Fruit fly (Drosophila melanogaster) whole organism, embryonic: ENCODE results near the gene inaE.

Source experiments
- CG10267 ChIP-seq: fragments of 200-800 bp; sonication (Bioruptor generic); optimal IDR thresholded peaks from 2 replicates; lab custom pipeline; 2018; ENCODE audit warnings: missing biosample characterization, mild to moderate bottlenecking, missing genetic modification characterization, moderate library complexity
- CG10366 ChIP-seq: fragments of 200-800 bp; sonication (Bioruptor generic); IDR thresholded peaks from 2 replicates; pipeline ENCODE4 v1.3.6; 2022; ENCODE audit warnings: missing biosample characterization, missing genetic modification characterization
- CG10979 ChIP-seq: fragments of 200-800 bp; sonication (Bioruptor generic); optimal IDR thresholded peaks from 2 replicates; lab custom pipeline; 2018; ENCODE audit warnings: missing biosample characterization, mild to moderate bottlenecking, missing genetic modification characterization, moderate library complexity
- CG11398 ChIP-seq: fragments of 200-800 bp; sonication (Bioruptor generic); optimal IDR thresholded peaks from 2 replicates; lab custom pipeline; 2016; ENCODE audit warnings: missing biosample characterization, missing genetic modification characterization
- CG11560 ChIP-seq: fragments of 200-800 bp; sonication (Bioruptor generic); IDR thresholded peaks from 3 replicates; pipeline ENCODE4 v1.3.6; 2022; ENCODE audit warnings: missing biosample characterization, missing genetic modification characterization
- CG11695 ChIP-seq: fragments of 200-800 bp; sonication (Bioruptor generic); IDR thresholded peaks from 3 replicates; pipeline ENCODE4 v1.3.6; 2022; ENCODE audit warnings: missing biosample characterization, missing genetic modification characterization
- CG12299 ChIP-seq: fragments of 200-800 bp; sonication (Bioruptor generic); optimal IDR thresholded peaks from 2 replicates; lab custom pipeline; 2018; ENCODE audit warnings: missing biosample characterization, mild to moderate bottlenecking, missing genetic modification characterization
- CG13287 ChIP-seq: fragments of 200-800 bp; sonication (Bioruptor generic); IDR thresholded peaks from 2 replicates; pipeline ENCODE4 v1.3.6; 2022; ENCODE audit warnings: missing biosample characterization, missing genetic modification characterization; ENCODE audit not compliant: partially characterized antibody
- CG13775 ChIP-seq: fragments of 200-800 bp; sonication (Bioruptor generic); optimal IDR thresholded peaks from 3 replicates; lab custom pipeline; 2017; ENCODE audit warnings: missing biosample characterization, mild to moderate bottlenecking, missing genetic modification characterization
- CG17385 ChIP-seq: fragments of 200-800 bp; sonication (Bioruptor generic); optimal IDR thresholded peaks from 3 replicates; lab custom pipeline; 2018; ENCODE audit warnings: missing biosample characterization, mild to moderate bottlenecking, missing genetic modification characterization
- CG18599 ChIP-seq: fragments of 200-800 bp; sonication (Bioruptor generic); optimal IDR thresholded peaks from 3 replicates; lab custom pipeline; 2017; ENCODE audit warnings: missing biosample characterization, missing genetic modification characterization, mild to moderate bottlenecking, moderate library complexity, missing genetic modification reagents
- CG2202 ChIP-seq: fragments of 200-800 bp; sonication (Bioruptor generic); optimal IDR thresholded peaks from 2 replicates; lab custom pipeline; 2018; ENCODE audit warnings: missing biosample characterization, mild to moderate bottlenecking, missing genetic modification characterization
- CG4730 ChIP-seq: fragments of 200-800 bp; sonication (Bioruptor generic); IDR thresholded peaks from 2 replicates; pipeline ENCODE4 v1.3.6; 2022; ENCODE audit warnings: missing biosample characterization, missing genetic modification characterization
- CG7786 ChIP-seq: fragments of 200-800 bp; sonication (Bioruptor generic); optimal IDR thresholded peaks from 2 replicates; lab custom pipeline; 2016; ENCODE audit warnings: missing biosample characterization, missing genetic modification characterization
- CG8281 ChIP-seq: fragments of 200-800 bp; sonication (Bioruptor generic); optimal IDR thresholded peaks from 2 replicates; lab custom pipeline; 2018; ENCODE audit warnings: missing biosample characterization, mild to moderate bottlenecking, missing genetic modification characterization, moderate library complexity
- CG8290 ChIP-seq, 3 experiments: fragments of 200-800 bp; sonication (Bioruptor generic); optimal IDR thresholded peaks; 2 replicates each; lab custom pipeline; 2016 to 2019; ENCODE audit warnings: missing biosample characterization in 3 of 3, missing genetic modification characterization in 3 of 3, mild to moderate bottlenecking in 2 of 3, moderate library complexity in 1 of 3
- CG9817 ChIP-seq: fragments of 200-800 bp; sonication (Bioruptor generic); optimal IDR thresholded peaks from 2 replicates; lab custom pipeline; 2018; ENCODE audit warnings: missing biosample characterization, mild to moderate bottlenecking, missing genetic modification characterization, moderate library complexity
- D19A ChIP-seq: fragments of 200-800 bp; optimal IDR thresholded peaks from 3 replicates; lab custom pipeline; 2019; ENCODE audit warnings: missing biosample characterization, mild to moderate bottlenecking, missing genetic modification characterization, moderate library complexity
- Dad ChIP-seq: fragments of 200-800 bp; sonication (Bioruptor generic); optimal IDR thresholded peaks from 3 replicates; lab custom pipeline; 2016; ENCODE audit warnings: missing biosample characterization, missing genetic modification characterization
- Dip3 ChIP-seq: fragments of 200-800 bp; sonication (Bioruptor generic); optimal IDR thresholded peaks from 3 replicates; lab custom pipeline; 2016; ENCODE audit warnings: missing biosample characterization, missing genetic modification characterization
- Dll ChIP-seq: fragments of 200-800 bp; sonication (Bioruptor generic); IDR thresholded peaks from 4 replicates; pipeline ENCODE4 v1.3.6; 2022; ENCODE audit warnings: missing biosample characterization, missing genetic modification characterization; ENCODE audit not compliant: partially characterized antibody
- HLHmδ ChIP-seq: fragments of 200-800 bp; sonication (Bioruptor generic); optimal IDR thresholded peaks from 2 replicates; lab custom pipeline; 2018; ENCODE audit warnings: missing biosample characterization, mild to moderate bottlenecking, missing genetic modification characterization, moderate library complexity
- Hsf ChIP-seq: fragments of 200-800 bp; sonication (Bioruptor generic); optimal IDR thresholded peaks from 3 replicates; lab custom pipeline; 2016; ENCODE audit warnings: missing biosample characterization, missing genetic modification characterization
- Lpt ChIP-seq: fragments of >200 bp; optimal IDR thresholded peaks from 2 replicates; lab custom pipeline; 2018; ENCODE audit warnings: missing biosample characterization, missing genetic modification characterization
- Mad ChIP-seq: fragments of 200-800 bp; sonication (Bioruptor generic); optimal IDR thresholded peaks from 2 replicates; lab custom pipeline; 2016; ENCODE audit warnings: missing biosample characterization, missing genetic modification characterization
- NC2α ChIP-seq: fragments of 200-800 bp; sonication (Bioruptor generic); optimal IDR thresholded peaks from 2 replicates; lab custom pipeline; 2016; ENCODE audit warnings: missing biosample characterization, missing genetic modification characterization
- NFAT ChIP-seq: fragments of 200-800 bp; sonication (Bioruptor generic); IDR thresholded peaks from 2 replicates; pipeline ENCODE4 v1.3.6; 2022; ENCODE audit warnings: missing biosample characterization, missing genetic modification characterization
- Neu2 ChIP-seq: fragments of 200-800 bp; sonication (Bioruptor generic); optimal IDR thresholded peaks from 3 replicates; lab custom pipeline; 2016; ENCODE audit warnings: missing biosample characterization, missing genetic modification characterization, borderline replicate concordance
- Nf-YB ChIP-seq: fragments of 200-800 bp; sonication (Bioruptor generic); optimal IDR thresholded peaks from 3 replicates; lab custom pipeline; 2019; ENCODE audit warnings: missing biosample characterization, mild to moderate bottlenecking, missing genetic modification characterization, moderate library complexity
- NfI ChIP-seq: fragments of 200-800 bp; sonication (Bioruptor generic); optimal IDR thresholded peaks from 3 replicates; lab custom pipeline; 2018; ENCODE audit warnings: missing biosample characterization, mild to moderate bottlenecking, missing genetic modification characterization, moderate library complexity
- Oaz ChIP-seq: fragments of 200-800 bp; sonication (Bioruptor generic); IDR thresholded peaks from 2 replicates; pipeline ENCODE4 v1.3.6; 2022; ENCODE audit warnings: missing biosample characterization, missing genetic modification characterization
- Oli ChIP-seq: fragments of 200-800 bp; sonication (Bioruptor generic); optimal IDR thresholded peaks from 2 replicates; lab custom pipeline; 2018; ENCODE audit warnings: missing biosample characterization, mild to moderate bottlenecking, missing genetic modification characterization, moderate library complexity
- Scr ChIP-seq: fragments of 200-800 bp; sonication (Bioruptor generic); IDR thresholded peaks from 2 replicates; pipeline ENCODE4 v1.3.6; 2022; ENCODE audit warnings: missing biosample characterization, missing genetic modification characterization; ENCODE audit not compliant: partially characterized antibody
- cg ChIP-seq: fragments of 200-800 bp; sonication (Bioruptor generic); optimal IDR thresholded peaks from 3 replicates; lab custom pipeline; 2019; ENCODE audit warnings: missing biosample characterization, mild to moderate bottlenecking, missing genetic modification characterization, moderate library complexity
- chm ChIP-seq: fragments of 200-800 bp; sonication (Bioruptor generic); IDR thresholded peaks from 2 replicates; pipeline ENCODE4 v1.3.6; 2022; ENCODE audit warnings: missing biosample characterization, missing genetic modification characterization
- croc ChIP-seq: fragments of 200-800 bp; sonication (Bioruptor generic); conservative IDR thresholded peaks from 3 replicates; pipeline ENCODE4 v1.3.6; 2022; ENCODE audit warnings: missing biosample characterization, missing genetic modification characterization
- dan ChIP-seq: fragments of 200-800 bp; sonication (Bioruptor generic); IDR thresholded peaks from 2 replicates; pipeline ENCODE4 v1.3.6; 2022; ENCODE audit warnings: missing biosample characterization, missing genetic modification characterization
- fd96Cb ChIP-seq: fragments of 200-800 bp; sonication (Bioruptor generic); optimal IDR thresholded peaks from 2 replicates; lab custom pipeline; 2018; ENCODE audit warnings: missing biosample characterization, mild to moderate bottlenecking, missing genetic modification characterization, moderate library complexity
- grn ChIP-seq: fragments of 200-800 bp; sonication (Bioruptor generic); optimal IDR thresholded peaks from 3 replicates; lab custom pipeline; 2017; ENCODE audit warnings: missing biosample characterization, missing genetic modification characterization
- pum ChIP-seq: fragments of 200-800 bp; sonication (Bioruptor generic); optimal IDR thresholded peaks from 2 replicates; lab custom pipeline; 2016; ENCODE audit warnings: missing biosample characterization, missing genetic modification characterization
- run ChIP-seq: fragments of 200-800 bp; sonication (Bioruptor generic); optimal IDR thresholded peaks from 3 replicates; lab custom pipeline; 2018; ENCODE audit warnings: missing biosample characterization, mild to moderate bottlenecking, missing genetic modification characterization
- scrt ChIP-seq: fragments of 200-800 bp; sonication (Bioruptor generic); optimal IDR thresholded peaks from 2 replicates; lab custom pipeline; 2018; ENCODE audit warnings: missing biosample characterization, mild to moderate bottlenecking, missing genetic modification characterization, moderate library complexity
- slp2 ChIP-seq: fragments of 200-800 bp; sonication (Bioruptor generic); optimal IDR thresholded peaks from 2 replicates; lab custom pipeline; 2016; ENCODE audit warnings: missing biosample characterization, missing genetic modification characterization
- sob ChIP-seq: fragments of 200-800 bp; sonication (Bioruptor generic); IDR thresholded peaks from 2 replicates; pipeline ENCODE4 v1.3.6; 2022; ENCODE audit warnings: missing biosample characterization, missing genetic modification characterization
- stwl ChIP-seq: fragments of 200-800 bp; sonication (Bioruptor generic); optimal IDR thresholded peaks from 3 replicates; lab custom pipeline; 2018; ENCODE audit warnings: missing biosample characterization, mild to moderate bottlenecking, missing genetic modification characterization, moderate library complexity
- tx ChIP-seq: fragments of 200-800 bp; sonication (Bioruptor generic); optimal IDR thresholded peaks from 2 replicates; lab custom pipeline; 2016; ENCODE audit warnings: missing biosample characterization, missing genetic modification characterization
- wek ChIP-seq: fragments of 200-800 bp; sonication (Bioruptor generic); optimal IDR thresholded peaks from 3 replicates; lab custom pipeline; 2018; ENCODE audit warnings: missing biosample characterization, mild to moderate bottlenecking, missing genetic modification characterization, moderate library complexity
- zen ChIP-seq: fragments of 200-800 bp; sonication (Bioruptor generic); optimal IDR thresholded peaks from 3 replicates; lab custom pipeline; 2018; ENCODE audit warnings: missing biosample characterization, mild to moderate bottlenecking, missing genetic modification characterization, moderate library complexity

Gene inaE

dm6 chrX:13781739-13782502 is 1.6 kb upstream of the inaE start, which contains the start of the genes CtsB and amrt (continued):
- TF ChIP-seq fd96Cb (tag; lab: Kevin White, UChicago) (no peak), pum (GFP tag; lab: Kevin White, UChicago) (peak; percentile 55), NFAT (GFP tag; lab: Robert Waterston, UW) (no peak), CG13287 (GFP tag; lab: Robert Waterston, UW) (peak; percentile 84), dan (no peak), zen (peak; percentile 40), CG2202 (tag; lab: Kevin White, UChicago) (no peak), D19A (tag; lab: Kevin White, UChicago) (no peak), CG12299 (tag; lab: Kevin White, UChicago) (no peak), Oaz (GFP tag; lab: Robert Waterston, UW) (no peak), CG11398 (peak; percentile 52), scrt (GFP tag; lab: Kevin White, UChicago) (no peak), Mad (GFP tag; lab: Kevin White, UChicago) (no peak), wek (GFP tag; lab: Kevin White, UChicago) (no peak), CG11695 (GFP tag; lab: Robert Waterston, UW) (no peak), CG7786 (GFP tag; lab: Kevin White, UChicago) (peak; percentile 50), cg (no peak), HLHmδ (GFP tag; lab: Kevin White, UChicago) (no peak), CG10366 (GFP tag; lab: Robert Waterston, UW) (peak; percentile 34), run (tag; lab: Kevin White, UChicago) (no peak), slp2 (GFP tag; lab: Kevin White, UChicago) (peak; percentile 16), Hsf (GFP tag; lab: Kevin White, UChicago) (peak; percentile 48), sob (GFP tag; lab: Robert Waterston, UW) (0 out of 2 replicates have a peak, but pooled peaks have one; percentile 30), CG17385 (GFP tag; lab: Kevin White, UChicago) (peak; percentile 21), Neu2 (no peak), croc (GFP tag; lab: Robert Waterston, UW) (no peak), Nf-YB (no peak), chm (GFP tag; lab: Robert Waterston, UW) (no peak), CG10979 (tag; lab: Kevin White, UChicago) (peak; percentile 38), NfI (GFP tag; lab: Kevin White, UChicago) (peak; percentile 44), Scr (GFP tag; lab: Robert Waterston, UW) (peak; percentile 89), CG4730 (GFP tag; lab: Robert Waterston, UW) (0 out of 2 replicates have a peak, but pooled peaks have one; percentile 9), CG9817 (tag; lab: Kevin White, UChicago) (peak; percentile 45), CG10267 (tag; lab: Kevin White, UChicago) (peak; percentile 26), CG11560 (tag; lab: Robert Waterston, UW) (peak; percentile 46; the same call in 1 of the 3 replicates), stwl (tag; lab: Kevin White, UChicago) (peak; percentile 44), Dip3 (GFP tag; lab: Kevin White, UChicago) (peak; percentile 38), Oli (tag; lab: Kevin White, UChicago) (peak; percentile 12), tx (no peak), Dad (GFP tag; lab: Kevin White, UChicago) (peak; percentile 39), CG8281 (tag; lab: Kevin White, UChicago) (no peak), CG13775 (GFP tag; lab: Kevin White, UChicago) (peak; percentile 68), grn (GFP tag; lab: Kevin White, UChicago) (peak; percentile 46), CG8290 (GFP tag; optimal IDR thresholded peaks at IDR 0.05; lab: Kevin White, UChicago) (peak; percentile 57), CG8290 (tag; optimal IDR thresholded peaks at IDR 0.05; lab: Kevin White, UChicago) (peak in 1 of 2 experiments; percentile 19), Dll (GFP tag; lab: Robert Waterston, UW) (peak; percentile 88), CG18599 (GFP tag; lab: Kevin White, UChicago) (no peak), NC2α (GFP tag; lab: Kevin White, UChicago) (no peak), Lpt (GFP tag; lab: Kevin White, UChicago) (no peak)
